Worm (Caenorhabditis elegans) whole organism, L4 larva: ENCODE measurements around the gene srj-22.

Experiments
- F10B5.3 ChIP-seq: sonication (generic microtip); optimal IDR thresholded peaks from 2 replicates; lab custom pipeline; 2016; ENCODE audit warnings: mild to moderate bottlenecking, missing genetic modification characterization, missing compliant biosample characterization
- lir-3 ChIP-seq: sonication (generic microtip); optimal IDR thresholded peaks from 2 replicates; lab custom pipeline; 2016; ENCODE audit warnings: mild to moderate bottlenecking, missing genetic modification characterization, missing compliant biosample characterization
- nhr-42 ChIP-seq: fragments of 200-800 bp; sonication (Bioruptor generic); IDR thresholded peaks from 2 replicates; pipeline ENCODE4 v1.3.6; 2022; ENCODE audit warnings: missing genetic modification characterization, missing compliant biosample characterization
- pha-4 ChIP-seq, 2 experiments: fragments of 150-350 bp in 1 of 2; fragments of 200-800 bp in 1 of 2; sonication (Bioruptor generic) in 1 of 2; IDR thresholded peaks in 1 of 2; optimal IDR thresholded peaks in 1 of 2; 2 replicates each; pipeline versions ENCODE4 v1.3.6 to Lab custom; 2014 to 2022; ENCODE audit warnings: missing genetic modification characterization in 2 of 2, missing genetic modification reagents in 2 of 2, missing biosample characterization in 1 of 2, missing compliant biosample characterization in 1 of 2
- snpc-4 ChIP-seq: fragments of 150-350 bp; optimal IDR thresholded peaks from 2 replicates; lab custom pipeline; 2014; ENCODE audit warnings: missing biosample characterization, missing genetic modification characterization

- TF ChIP-seq lir-3 (tag; lab: Kevin White, UChicago) (no peak), snpc-4 (no peak), pha-4 (GFP tag; IDR thresholded peaks at IDR 0.05; lab: Robert Waterston, UW) (no peak), pha-4 (tag; optimal IDR thresholded peaks at IDR 0.05; lab: Kevin White, UChicago) (no peak), F10B5.3 (tag; lab: Kevin White, UChicago) (no peak), nhr-42 (no peak)
Observed at ce11 chrV:10750630-10751029, 7.1 kb upstream of the srj-22 start, which contains the start of gene F28H7.3.
